Worm (Caenorhabditis elegans): ENCODE measurements around the gene F47B7.3.

- TF ChIP-seq ceh-9 (tag; optimal IDR thresholded peaks at IDR 0.05) (no peak), ztf-11 (tag; optimal IDR thresholded peaks at IDR 0.05) (no peak), pha-4 (tag; optimal IDR thresholded peaks at IDR 0.05) (peak; percentile 53), lin-39 (tag; optimal IDR thresholded peaks at IDR 0.05) (no peak), tbx-2 (tag; optimal IDR thresholded peaks at IDR 0.05) (no peak), unc-62 (GFP tag; optimal IDR thresholded peaks at IDR 0.05) (no peak), ama-1 (optimal IDR thresholded peaks at IDR 0.05) (no peak), fos-1 (tag; optimal IDR thresholded peaks at IDR 0.05) (no peak), nhr-12 (tag; optimal IDR thresholded peaks at IDR 0.05) (no peak), ZK546.5 (tag; optimal IDR thresholded peaks at IDR 0.05) (no peak), nhr-76 (tag; optimal IDR thresholded peaks at IDR 0.05) (no peak)
These were observed 21.1 kb upstream of the F47B7.3 start for ce11 chrX:3785111-3785808.

Data from whole organism, L3 larva.